Fruit fly (Drosophila melanogaster): ENCODE results near the gene atms.
A peak's percentile ranks its signal among the peaks of the same experiment; 100 is the strongest.

Gene atms

dm6 chr3R:4780262-4780661, 30.4 kb downstream of the atms start, which contains the start of gene CG14655 (continued):
- no peak for TF ChIP-seq da (GFP tag; optimal IDR thresholded peaks at IDR 0.05)
- TF ChIP-seq CG10654 (GFP tag; optimal IDR thresholded peaks at IDR 0.05) = no peak
- TF ChIP-seq lab (GFP tag; optimal IDR thresholded peaks at IDR 0.05) = no peak
- peak in 1 of 2 experiments; percentile 14 for TF ChIP-seq Trl (optimal IDR thresholded peaks at IDR 0.05)
- no peak for TF ChIP-seq Trl (GFP tag; optimal IDR thresholded peaks at IDR 0.05)
- no peak for TF ChIP-seq Rx (GFP tag; IDR thresholded peaks at IDR 0.05)
- TF ChIP-seq sr (GFP tag; IDR thresholded peaks at IDR 0.05) = no peak
- no peak for TF ChIP-seq org-1 (GFP tag; optimal IDR thresholded peaks at IDR 0.05)
- TF ChIP-seq scrt (GFP tag; optimal IDR thresholded peaks at IDR 0.05) = no peak
- no peak for TF ChIP-seq odd (GFP tag; optimal IDR thresholded peaks at IDR 0.05)
- TF ChIP-seq disco-r (GFP tag; optimal IDR thresholded peaks at IDR 0.05) = no peak
- no peak for TF ChIP-seq esg (GFP tag; conservative IDR thresholded peaks at IDR 0.05)
- no peak for TF ChIP-seq slou (GFP tag; optimal IDR thresholded peaks at IDR 0.05)

- TF ChIP-seq CG2199 (GFP tag; IDR thresholded peaks at IDR 0.05) = no peak
- TF ChIP-seq ewg (GFP tag; optimal IDR thresholded peaks at IDR 0.05) = no peak
- no peak for TF ChIP-seq dan (GFP tag; IDR thresholded peaks at IDR 0.05)
- no peak for TF ChIP-seq fd96Cb (tag; optimal IDR thresholded peaks at IDR 0.05)
- TF ChIP-seq CG10462 (GFP tag; optimal IDR thresholded peaks at IDR 0.05) = no peak
- TF ChIP-seq sens (GFP tag) = no peak
- no peak for TF ChIP-seq Chrac-16 (GFP tag; optimal IDR thresholded peaks at IDR 0.05)
- no peak for TF ChIP-seq Dip3 (GFP tag; optimal IDR thresholded peaks at IDR 0.05)
- TF ChIP-seq D19A (tag; optimal IDR thresholded peaks at IDR 0.05) = peak; percentile 92
- no peak for TF ChIP-seq CG4282 (GFP tag; optimal IDR thresholded peaks at IDR 0.05)
- TF ChIP-seq row (GFP tag; IDR thresholded peaks at IDR 0.05) = peak; percentile 11; the same call in 2 of the 3 replicates
- TF ChIP-seq CG17568 (GFP tag; optimal IDR thresholded peaks at IDR 0.05) = no peak
- TF ChIP-seq cg (GFP tag; optimal IDR thresholded peaks at IDR 0.05) = peak; percentile 33
- TF ChIP-seq CG14710 (tag; optimal IDR thresholded peaks at IDR 0.05) = no peak
- no peak for TF ChIP-seq gro (GFP tag; optimal IDR thresholded peaks at IDR 0.05)
- no peak for TF ChIP-seq cwo (GFP tag; optimal IDR thresholded peaks at IDR 0.05)
- TF ChIP-seq rib (GFP tag; IDR thresholded peaks at IDR 0.05) = no peak
- TF ChIP-seq Stat92E (GFP tag; optimal IDR thresholded peaks at IDR 0.05) = no peak
These were observed 30.9 kb downstream of the atms start for dm6 chr3R:4780721-4781120.

- TF ChIP-seq Ets65A (GFP tag) (peak; percentile 49), tup (GFP tag; optimal IDR thresholded peaks at IDR 0.05) (no peak), CG6765 (GFP tag; optimal IDR thresholded peaks at IDR 0.05) (no peak), Dref (GFP tag; IDR thresholded peaks at IDR 0.05) (0 out of 2 replicates have a peak, but pooled peaks have one; percentile 12)
These were observed 34.8 kb downstream of the atms start, which contains the start of gene Ccdc39 for dm6 chr3R:4784622-4785021. Gene Ccdc39, minus strand, starts transcription at chr3R:4784722.

DNA sequence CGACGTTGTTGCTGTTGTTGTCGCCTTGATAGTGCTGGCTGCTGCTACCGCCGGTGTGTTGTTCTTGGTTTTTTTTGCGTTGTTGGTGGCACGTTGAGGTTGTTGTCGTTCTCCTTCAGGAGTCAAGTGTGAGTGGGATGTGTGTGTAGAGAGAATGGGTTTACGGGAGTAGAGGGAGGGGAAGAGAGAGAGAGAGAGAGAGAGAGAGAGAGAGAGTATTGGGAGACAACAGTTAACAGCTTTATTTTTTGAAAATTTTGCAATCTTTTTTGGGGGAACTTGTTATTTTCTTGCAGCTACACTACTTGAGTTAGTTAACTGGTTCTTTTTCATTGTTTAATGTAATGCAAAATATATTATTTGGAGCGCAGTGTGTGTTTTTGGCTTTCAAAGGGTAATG, 47.8 kb downstream of the atms start:
- TF ChIP-seq en (GFP tag; optimal IDR thresholded peaks at IDR 0.05) = no peak
- TF ChIP-seq Trl (optimal IDR thresholded peaks at IDR 0.05) = peak; percentile 52 to 62
- no peak for TF ChIP-seq Trl (GFP tag; optimal IDR thresholded peaks at IDR 0.05)
- no peak for TF ChIP-seq CG15269 (tag; optimal IDR thresholded peaks at IDR 0.05)
- no peak for TF ChIP-seq Blimp-1 (GFP tag; optimal IDR thresholded peaks at IDR 0.05)
- no peak for TF ChIP-seq CG12391 (tag; optimal IDR thresholded peaks at IDR 0.05)
- no peak for TF ChIP-seq lbe (GFP tag; optimal IDR thresholded peaks at IDR 0.05)
- no peak for TF ChIP-seq fd102C (GFP tag; optimal IDR thresholded peaks at IDR 0.05)
